Worm (Caenorhabditis elegans) whole organism, L4/young adult: ENCODE data around the gene F49H12.7.

Experiments used
- W03F9.2 ChIP-seq: fragments of 150-350 bp; optimal IDR thresholded peaks from 2 replicates; lab custom pipeline; 2014; ENCODE audit warnings: missing biosample characterization, missing genetic modification characterization
- dao-5 ChIP-seq: sonication (generic microtip); optimal IDR thresholded peaks from 2 replicates; lab custom pipeline; 2016; ENCODE audit warnings: missing genotype, missing genetic modification characterization, moderate library complexity, missing compliant biosample characterization
- him-1 ChIP-seq: sonication (generic microtip); optimal IDR thresholded peaks from 2 replicates; lab custom pipeline; 2016; ENCODE audit warnings: missing genotype, missing genetic modification reagents, missing genetic modification characterization, missing compliant biosample characterization

DNA sequence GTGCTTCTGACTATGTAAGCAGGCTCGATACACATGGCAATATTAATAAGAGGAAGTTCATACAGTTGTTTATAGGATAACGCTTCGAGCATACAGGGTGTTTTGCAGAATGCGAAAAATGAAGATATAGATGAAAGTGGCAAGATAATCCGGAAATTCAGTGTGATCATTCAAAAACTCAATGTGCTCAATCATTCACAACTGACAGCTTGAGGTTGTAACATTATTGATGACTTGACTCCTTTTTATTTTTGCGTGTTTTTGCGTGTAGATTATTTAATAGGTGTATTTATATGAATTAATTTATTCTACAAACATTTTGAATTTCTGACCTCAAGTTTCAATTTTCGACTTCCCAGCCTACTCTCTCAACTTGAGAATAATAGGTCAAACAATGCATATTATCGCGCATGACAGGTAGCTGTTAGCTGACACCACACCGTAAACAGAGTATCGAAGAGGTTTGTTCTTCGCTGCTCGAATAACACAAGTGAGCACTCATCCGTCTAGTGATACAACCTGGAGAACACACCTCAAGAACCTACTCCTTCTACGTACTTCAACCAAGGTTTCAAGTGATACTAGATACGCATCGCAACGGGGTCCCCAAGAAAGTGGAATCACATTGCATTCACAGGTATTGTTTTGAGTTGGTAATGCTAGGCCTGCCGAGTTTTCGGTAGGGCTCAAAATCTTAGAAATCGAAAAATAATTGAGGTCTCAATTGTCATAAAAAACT lies 17.5 kb upstream of the F49H12.7 start:
- TF ChIP-seq W03F9.2 (tag; lab: Kevin White, UChicago) (no peak), him-1 (tag; lab: Kevin White, UChicago) (no peak), dao-5 (tag; lab: Kevin White, UChicago) (no peak)
